Fruit fly (Drosophila melanogaster) whole organism, embryonic: ENCODE results near the gene CG8051.

Experiments used
- Antp ChIP-seq: fragments of 200-800 bp; sonication (Bioruptor generic); optimal IDR thresholded peaks from 3 replicates; lab custom pipeline; 2016; ENCODE audit warnings: missing biosample characterization, missing genetic modification characterization
- Asciz ChIP-seq: fragments of 200-800 bp; sonication (Bioruptor generic); optimal IDR thresholded peaks from 2 replicates; lab custom pipeline; 2017; ENCODE audit warnings: missing biosample characterization, mild to moderate bottlenecking, missing genetic modification characterization, missing genetic modification reagents
- Awh ChIP-seq: fragments of 200-800 bp; sonication (Bioruptor generic); IDR thresholded peaks from 2 replicates; pipeline ENCODE4, ENCODE4 v1.3.6; 2022; ENCODE audit warnings: missing biosample characterization, missing genetic modification characterization
- BEAF-32 ChIP-seq: fragments of 200-800 bp; sonication (Bioruptor generic); optimal IDR thresholded peaks from 3 replicates; lab custom pipeline; 2017; ENCODE audit warnings: missing biosample characterization, missing genetic modification characterization, mild to moderate bottlenecking, moderate library complexity, missing genetic modification reagents
- C15 ChIP-seq: fragments of 200-800 bp; sonication (Bioruptor generic); IDR thresholded peaks from 3 replicates; pipeline ENCODE4 v1.3.6; 2022; ENCODE audit warnings: missing biosample characterization, missing genetic modification characterization
- CG10321 ChIP-seq: fragments of 200-800 bp; sonication (Bioruptor generic); IDR thresholded peaks from 2 replicates; pipeline ENCODE4 v1.3.6; 2022; ENCODE audit warnings: missing biosample characterization, missing genetic modification characterization
- CG10654 ChIP-seq: fragments of 200-800 bp; sonication (Bioruptor generic); optimal IDR thresholded peaks from 2 replicates; lab custom pipeline; 2016; ENCODE audit warnings: missing biosample characterization, missing genetic modification characterization
- CG11456 ChIP-seq: fragments of 200-800 bp; sonication (Bioruptor generic); IDR thresholded peaks from 3 replicates; pipeline ENCODE4 v1.3.6; 2022; ENCODE audit warnings: missing biosample characterization, missing genetic modification characterization
- CG13894 ChIP-seq: fragments of 200-800 bp; sonication (Bioruptor generic); optimal IDR thresholded peaks from 3 replicates; lab custom pipeline; 2018; ENCODE audit warnings: missing biosample characterization, mild to moderate bottlenecking, missing genetic modification characterization, moderate library complexity
- CG14710 ChIP-seq: fragments of 200-800 bp; sonication (Bioruptor generic); optimal IDR thresholded peaks from 3 replicates; lab custom pipeline; 2019; ENCODE audit warnings: missing biosample characterization, mild to moderate bottlenecking, missing genetic modification characterization, moderate library complexity
- CG15073 ChIP-seq: fragments of 200-800 bp; sonication (Bioruptor generic); optimal IDR thresholded peaks from 2 replicates; lab custom pipeline; 2016; ENCODE audit warnings: missing biosample characterization, missing genetic modification characterization
- CG15479 ChIP-seq: fragments of 200-800 bp; sonication (Bioruptor generic); optimal IDR thresholded peaks from 3 replicates; lab custom pipeline; 2019; ENCODE audit warnings: missing biosample characterization, mild to moderate bottlenecking, missing genetic modification characterization, moderate library complexity
- CG15514 ChIP-seq: fragments of 200-800 bp; sonication (Bioruptor generic); optimal IDR thresholded peaks from 3 replicates; lab custom pipeline; 2017; ENCODE audit warnings: missing biosample characterization, missing genetic modification characterization, mild to moderate bottlenecking, moderate library complexity, missing genetic modification reagents
- CG1603 ChIP-seq: fragments of 200-800 bp; sonication (Bioruptor generic); optimal IDR thresholded peaks from 2 replicates; lab custom pipeline; 2019; ENCODE audit warnings: missing biosample characterization, mild to moderate bottlenecking, missing genetic modification characterization, moderate library complexity
- CG17802 ChIP-seq: fragments of 200-800 bp; sonication (Bioruptor generic); optimal IDR thresholded peaks from 2 replicates; lab custom pipeline; 2018; ENCODE audit warnings: missing biosample characterization, mild to moderate bottlenecking, missing genetic modification characterization, moderate library complexity
- CG2116 ChIP-seq: fragments of 200-800 bp; sonication (Bioruptor generic); optimal IDR thresholded peaks from 3 replicates; lab custom pipeline; 2018; ENCODE audit warnings: missing biosample characterization, mild to moderate bottlenecking, missing genetic modification characterization
- CG2199 ChIP-seq: fragments of 200-800 bp; sonication (Bioruptor generic); IDR thresholded peaks from 3 replicates; pipeline ENCODE4 v1.3.6; 2022; ENCODE audit warnings: missing biosample characterization, missing genetic modification characterization
- CG30020 ChIP-seq: fragments of 200-800 bp; optimal IDR thresholded peaks from 2 replicates; lab custom pipeline; 2019; ENCODE audit warnings: missing biosample characterization, mild to moderate bottlenecking, missing genetic modification characterization, moderate library complexity
- CG3847 ChIP-seq: fragments of 200-800 bp; sonication (Bioruptor generic); IDR thresholded peaks from 2 replicates; pipeline ENCODE4 v1.3.6; 2022; ENCODE audit warnings: missing biosample characterization, missing genetic modification characterization
- CG6272 ChIP-seq: fragments of 200-800 bp; sonication (Bioruptor generic); IDR thresholded peaks from 2 replicates; pipeline ENCODE4 v1.3.6; 2022; ENCODE audit warnings: missing biosample characterization, missing genetic modification characterization
- CG6854 ChIP-seq: fragments of 200-800 bp; sonication (Bioruptor generic); optimal IDR thresholded peaks from 3 replicates; lab custom pipeline; 2017; ENCODE audit warnings: missing biosample characterization, mild to moderate bottlenecking, missing genetic modification characterization
- CG8290 ChIP-seq, 3 experiments: fragments of 200-800 bp; sonication (Bioruptor generic); optimal IDR thresholded peaks; 2 replicates each; lab custom pipeline; 2016 to 2019; ENCODE audit warnings: missing biosample characterization in 3 of 3, missing genetic modification characterization in 3 of 3, mild to moderate bottlenecking in 2 of 3, moderate library complexity in 1 of 3
- CG9797 ChIP-seq: fragments of 200-800 bp; sonication (Bioruptor generic); optimal IDR thresholded peaks from 3 replicates; lab custom pipeline; 2018; ENCODE audit warnings: missing biosample characterization, mild to moderate bottlenecking, missing genetic modification characterization
- CHES-1-like ChIP-seq: fragments of 200-800 bp; sonication (Bioruptor generic); optimal IDR thresholded peaks from 2 replicates; lab custom pipeline; 2016; ENCODE audit warnings: missing biosample characterization, missing genetic modification characterization
- CoRest ChIP-seq: fragments of 200-800 bp; sonication (Bioruptor generic); optimal IDR thresholded peaks from 3 replicates; lab custom pipeline; 2018; ENCODE audit warnings: missing biosample characterization, mild to moderate bottlenecking, missing genetic modification characterization, moderate library complexity
- D ChIP-seq, 2 experiments: fragments of 200-800 bp in 1 of 2; fragments of >200 bp in 1 of 2; sonication (Bioruptor generic) in 1 of 2; optimal IDR thresholded peaks; 2 replicates in 1 of 2; 3 replicates in 1 of 2; lab custom pipeline; 2017; ENCODE audit warnings: mild to moderate bottlenecking in 1 of 2, missing biosample characterization in 1 of 2, missing genetic modification characterization in 1 of 2, missing genetic modification reagents in 1 of 2
- Dek ChIP-seq: fragments of 200-800 bp; sonication (Bioruptor generic); optimal IDR thresholded peaks from 3 replicates; lab custom pipeline; 2019; ENCODE audit warnings: missing biosample characterization, mild to moderate bottlenecking, missing genetic modification characterization, moderate library complexity
- Dp ChIP-seq: fragments of 200-800 bp; sonication (Bioruptor generic); optimal IDR thresholded peaks from 2 replicates; lab custom pipeline; 2018; ENCODE audit warnings: missing biosample characterization, mild to moderate bottlenecking, missing genetic modification characterization, moderate library complexity
- E2f2 ChIP-seq: fragments of 200-800 bp; sonication (Bioruptor generic); IDR thresholded peaks from 2 replicates; pipeline ENCODE4 v1.3.6; 2022; ENCODE audit warnings: missing biosample characterization, missing genetic modification characterization
- Ets65A ChIP-seq: fragments of 200-800 bp; sonication (Bioruptor generic); peaks from one replicate; lab custom pipeline; 2016; ENCODE audit warnings: missing biosample characterization, missing genetic modification characterization
- Lhr ChIP-seq: fragments of 200-800 bp; sonication (Bioruptor generic); optimal IDR thresholded peaks from 3 replicates; lab custom pipeline; 2017; ENCODE audit warnings: mild to moderate bottlenecking, missing biosample characterization, missing genetic modification reagents, missing genetic modification characterization
- Myb ChIP-seq: fragments of 200-800 bp; sonication (Bioruptor generic); optimal IDR thresholded peaks from 2 replicates; lab custom pipeline; 2016; ENCODE audit warnings: missing biosample characterization, missing genetic modification characterization
- Poxn ChIP-seq: fragments of 200-800 bp; sonication (Bioruptor generic); IDR thresholded peaks from 2 replicates; pipeline ENCODE4 v1.3.6; 2022; ENCODE audit warnings: missing biosample characterization, missing genetic modification characterization
- Ptx1 ChIP-seq: fragments of 200-800 bp; sonication (Bioruptor generic); IDR thresholded peaks from 2 replicates; pipeline ENCODE4 v1.3.6; 2022; ENCODE audit warnings: missing biosample characterization, missing genetic modification characterization
- Rx ChIP-seq: fragments of 200-800 bp; sonication (Bioruptor generic); IDR thresholded peaks from 2 replicates; pipeline ENCODE4 v1.3.6; 2022; ENCODE audit warnings: missing biosample characterization, missing genetic modification characterization
- Ssrp ChIP-seq: fragments of 200-800 bp; sonication (Bioruptor generic); optimal IDR thresholded peaks from 2 replicates; lab custom pipeline; 2018; ENCODE audit warnings: missing biosample characterization, mild to moderate bottlenecking, missing genetic modification characterization, moderate library complexity
- ara ChIP-seq: fragments of 200-800 bp; sonication (Bioruptor generic); IDR thresholded peaks from 2 replicates; pipeline ENCODE4 v1.3.6; 2022; ENCODE audit warnings: missing biosample characterization, missing genetic modification characterization
- bowl ChIP-seq: fragments of 200-800 bp; sonication (Bioruptor generic); IDR thresholded peaks from 2 replicates; pipeline ENCODE4 v1.3.6; 2022; ENCODE audit warnings: missing biosample characterization, missing genetic modification characterization
- cad ChIP-seq: fragments of >200 bp; optimal IDR thresholded peaks from 2 replicates; lab custom pipeline; 2017; ENCODE audit warnings: missing biosample characterization, missing genetic modification characterization
- fd3F ChIP-seq: fragments of 200-800 bp; sonication (Bioruptor generic); optimal IDR thresholded peaks from 2 replicates; lab custom pipeline; 2018; ENCODE audit warnings: missing biosample characterization, mild to moderate bottlenecking, missing genetic modification characterization, moderate library complexity
- gt ChIP-seq: fragments of 200-800 bp; sonication (Bioruptor generic); IDR thresholded peaks from 2 replicates; pipeline ENCODE4 v1.3.6; 2022; ENCODE audit warnings: missing biosample characterization, missing genetic modification characterization
- ken ChIP-seq: fragments of 200-800 bp; sonication (Bioruptor generic); IDR thresholded peaks from 3 replicates; pipeline ENCODE4 v1.3.6; 2022; ENCODE audit warnings: missing biosample characterization, missing genetic modification characterization
- lola ChIP-seq, 3 experiments: fragments of >200 bp in 2 of 3; fragments of 200-800 bp in 1 of 3; sonication (Bioruptor generic) in 1 of 3; optimal IDR thresholded peaks; 2 replicates each; lab custom pipeline; 2017 to 2019; ENCODE audit warnings: missing biosample characterization in 3 of 3, missing genetic modification characterization in 3 of 3, mild to moderate bottlenecking in 1 of 3, moderate library complexity in 1 of 3
- phol ChIP-seq: fragments of 200-800 bp; sonication (Bioruptor generic); optimal IDR thresholded peaks from 3 replicates; lab custom pipeline; 2018; ENCODE audit warnings: missing biosample characterization, mild to moderate bottlenecking, missing genetic modification characterization, moderate library complexity
- row ChIP-seq: fragments of 200-800 bp; sonication (Bioruptor generic); IDR thresholded peaks from 3 replicates; pipeline ENCODE4 v1.3.6; 2022; ENCODE audit warnings: missing biosample characterization, missing genetic modification characterization
- scrt ChIP-seq: fragments of 200-800 bp; sonication (Bioruptor generic); optimal IDR thresholded peaks from 2 replicates; lab custom pipeline; 2018; ENCODE audit warnings: missing biosample characterization, mild to moderate bottlenecking, missing genetic modification characterization, moderate library complexity
- seq ChIP-seq: fragments of 200-800 bp; sonication (Bioruptor generic); IDR thresholded peaks from 2 replicates; pipeline ENCODE4 v1.3.6; 2022; ENCODE audit warnings: missing biosample characterization, missing genetic modification characterization
- sim ChIP-seq: fragments of 200-800 bp; sonication (Bioruptor generic); IDR thresholded peaks from 2 replicates; pipeline ENCODE4 v1.3.6; 2022; ENCODE audit warnings: missing biosample characterization, missing genetic modification characterization
- sqz ChIP-seq: fragments of 200-800 bp; sonication (Bioruptor generic); optimal IDR thresholded peaks from 3 replicates; lab custom pipeline; 2018; ENCODE audit warnings: missing biosample characterization, mild to moderate bottlenecking, missing genetic modification characterization
- trem ChIP-seq: fragments of 200-800 bp; optimal IDR thresholded peaks from 3 replicates; lab custom pipeline; 2019; ENCODE audit warnings: missing biosample characterization, mild to moderate bottlenecking, missing genetic modification characterization, moderate library complexity
- usp ChIP-seq: fragments of >200 bp; optimal IDR thresholded peaks from 2 replicates; lab custom pipeline; 2017; ENCODE audit warnings: missing biosample characterization, missing genetic modification characterization

The CG8051 gene

DNA sequence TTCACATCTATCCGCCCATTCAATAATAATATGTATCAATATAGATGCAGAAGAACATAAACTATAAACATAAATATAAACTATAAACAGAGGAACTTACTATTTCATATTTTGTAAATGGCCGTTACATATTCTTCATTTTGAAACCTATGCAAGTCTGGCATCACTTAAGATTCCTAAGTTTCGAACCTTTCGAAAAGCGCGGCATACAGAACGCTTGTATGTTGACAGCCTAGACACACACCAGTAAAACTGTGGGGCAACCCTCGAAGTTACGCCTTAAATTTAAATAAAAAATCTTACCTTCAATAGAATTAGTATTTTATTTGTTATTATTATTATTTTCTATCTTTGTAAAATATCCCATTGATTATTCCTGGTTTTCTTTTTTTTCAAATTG, 19.0 kb upstream of the CG8051 start:
- TF ChIP-seq Dek (tag; lab: Kevin White, UChicago) (peak; percentile 34), lola (GFP tag; optimal IDR thresholded peaks at IDR 0.05; lab: Kevin White, UChicago) (no peak), CHES-1-like (GFP tag; lab: Kevin White, UChicago) (no peak), BEAF-32 (GFP tag; lab: Kevin White, UChicago) (peak; percentile 14), CG10654 (GFP tag; lab: Kevin White, UChicago) (no peak), CoRest (tag; lab: Kevin White, UChicago) (peak; percentile 39), CG17802 (tag; lab: Kevin White, UChicago) (no peak), Rx (GFP tag; lab: Robert Waterston, UW) (no peak), gt (GFP tag; lab: Robert Waterston, UW) (no peak), Awh (GFP tag; lab: Robert Waterston, UW) (no peak), C15 (GFP tag; lab: Robert Waterston, UW) (no peak), ken (GFP tag; lab: Robert Waterston, UW) (no peak), CG15514 (GFP tag; lab: Kevin White, UChicago) (peak; percentile 3), trem (tag; lab: Kevin White, UChicago) (peak; percentile 47), cad (GFP tag; lab: Kevin White, UChicago) (peak; percentile 8), row (GFP tag; lab: Robert Waterston, UW) (no peak), Antp (no peak), Lhr (GFP tag; lab: Kevin White, UChicago) (peak; percentile 75), CG10321 (GFP tag; lab: Robert Waterston, UW) (no peak), D (optimal IDR thresholded peaks at IDR 0.05; lab: Kevin White, UChicago) (no peak), D (GFP tag; optimal IDR thresholded peaks at IDR 0.05; lab: Kevin White, UChicago) (no peak), ara (GFP tag; lab: Robert Waterston, UW) (no peak), CG15073 (GFP tag; lab: Kevin White, UChicago) (no peak), CG8290 (GFP tag; optimal IDR thresholded peaks at IDR 0.05; lab: Kevin White, UChicago) (no peak), CG8290 (tag; optimal IDR thresholded peaks at IDR 0.05; lab: Kevin White, UChicago) (peak in 1 of 2 experiments; percentile 20), sim (GFP tag; lab: Robert Waterston, UW) (no peak), Poxn (no peak), CG30020 (tag; lab: Kevin White, UChicago) (no peak), E2f2 (GFP tag; lab: Robert Waterston, UW) (peak; percentile 71), fd3F (GFP tag; lab: Kevin White, UChicago) (no peak), usp (GFP tag; lab: Kevin White, UChicago) (no peak), CG2199 (GFP tag; lab: Robert Waterston, UW) (peak; percentile 68; the same call in 2 of the 3 replicates), Dp (GFP tag; lab: Kevin White, UChicago) (peak; percentile 71), CG15479 (no peak), Ptx1 (GFP tag; lab: Robert Waterston, UW) (no peak), CG9797 (GFP tag; lab: Kevin White, UChicago) (no peak), CG6854 (GFP tag; lab: Kevin White, UChicago) (no peak), CG1603 (peak; percentile 30), Myb (GFP tag; lab: Kevin White, UChicago) (peak; percentile 97), bowl (GFP tag; lab: Robert Waterston, UW) (no peak), Ssrp (tag; lab: Kevin White, UChicago) (no peak), seq (GFP tag; lab: Robert Waterston, UW) (no peak), sqz (GFP tag; lab: Kevin White, UChicago) (no peak), CG3847 (GFP tag; lab: Robert Waterston, UW) (no peak), CG14710 (tag; lab: Kevin White, UChicago) (peak; percentile 12), CG6272 (no peak), Asciz (GFP tag; lab: Kevin White, UChicago) (no peak), scrt (GFP tag; lab: Kevin White, UChicago) (no peak), CG13894 (no peak), CG11456 (no peak), CG2116 (GFP tag; lab: Kevin White, UChicago) (peak; percentile 37), phol (tag; lab: Kevin White, UChicago) (peak; percentile 28), Ets65A (GFP tag; lab: Kevin White, UChicago) (peak; percentile 23)
